Fruit fly (Drosophila melanogaster) whole organism, prepupa: ENCODE results near the gene CG12010.

Experiments
- CG10669 ChIP-seq: fragments of 200-800 bp; sonication (Bioruptor generic); optimal IDR thresholded peaks from 3 replicates; lab custom pipeline; 2018; ENCODE audit warnings: missing biosample characterization, mild to moderate bottlenecking, missing genetic modification characterization, moderate library complexity
- CG11294 ChIP-seq: fragments of 200-800 bp; sonication (Bioruptor generic); IDR thresholded peaks from 2 replicates; pipeline ENCODE4 v1.3.6; 2022; ENCODE audit warnings: missing biosample characterization, missing genetic modification characterization
- CG11762 ChIP-seq: fragments of 200-800 bp; sonication (Bioruptor generic); optimal IDR thresholded peaks from 3 replicates; lab custom pipeline; 2016; ENCODE audit warnings: missing biosample characterization, missing genetic modification characterization; ENCODE audit not compliant: insufficient read depth
- CG15336 ChIP-seq: fragments of 200-800 bp; sonication (Bioruptor generic); IDR thresholded peaks from 2 replicates; pipeline ENCODE4 v1.3.6; 2022; ENCODE audit warnings: missing biosample characterization, missing genetic modification characterization
- CG1621 ChIP-seq: fragments of 200-800 bp; sonication (Bioruptor generic); optimal IDR thresholded peaks from 3 replicates; lab custom pipeline; 2018; ENCODE audit warnings: missing biosample characterization, mild to moderate bottlenecking, missing genetic modification characterization
- CG16779 ChIP-seq: fragments of 200-800 bp; sonication (Bioruptor generic); optimal IDR thresholded peaks from 3 replicates; lab custom pipeline; 2017; ENCODE audit warnings: missing biosample characterization, mild to moderate bottlenecking, missing genetic modification characterization
- CG3032 ChIP-seq: fragments of 200-800 bp; optimal IDR thresholded peaks from 2 replicates; lab custom pipeline; 2019; ENCODE audit warnings: missing biosample characterization, mild to moderate bottlenecking, missing genetic modification characterization, moderate library complexity
- CG32006 ChIP-seq: fragments of 200-800 bp; sonication (Bioruptor generic); optimal IDR thresholded peaks from 3 replicates; lab custom pipeline; 2017; ENCODE audit warnings: missing biosample characterization, mild to moderate bottlenecking, missing genetic modification characterization
- CG3919 ChIP-seq: fragments of 200-800 bp; sonication (Bioruptor generic); optimal IDR thresholded peaks from 3 replicates; lab custom pipeline; 2016; ENCODE audit warnings: missing biosample characterization, missing genetic modification characterization
- CG4318 ChIP-seq: fragments of 200-800 bp; sonication (Bioruptor generic); optimal IDR thresholded peaks from 3 replicates; lab custom pipeline; 2017; ENCODE audit warnings: missing biosample characterization, mild to moderate bottlenecking, missing genetic modification characterization
- CG6163 ChIP-seq: fragments of 200-800 bp; sonication (Bioruptor generic); IDR thresholded peaks from 3 replicates; pipeline ENCODE4 v1.3.6; 2022; ENCODE audit warnings: missing biosample characterization, missing genetic modification characterization
- CG6276 ChIP-seq: fragments of 200-800 bp; sonication (Bioruptor generic); optimal IDR thresholded peaks from 2 replicates; lab custom pipeline; 2017; ENCODE audit warnings: missing biosample characterization, mild to moderate bottlenecking, missing genetic modification characterization
- CG6792 ChIP-seq: fragments of 200-800 bp; sonication (Bioruptor generic); optimal IDR thresholded peaks from 3 replicates; lab custom pipeline; 2016; ENCODE audit warnings: missing biosample characterization, missing genetic modification characterization
- CG7368 ChIP-seq: fragments of 200-800 bp; sonication (Bioruptor generic); optimal IDR thresholded peaks from 3 replicates; lab custom pipeline; 2016; ENCODE audit warnings: missing biosample characterization, missing genetic modification characterization
- CG8119 ChIP-seq: fragments of 200-800 bp; sonication (Bioruptor generic); IDR thresholded peaks from 3 replicates; pipeline ENCODE4 v1.3.6; 2022; ENCODE audit warnings: missing biosample characterization, missing genetic modification characterization
- CG8632 ChIP-seq: fragments of 200-800 bp; sonication (Bioruptor generic); optimal IDR thresholded peaks from 3 replicates; lab custom pipeline; 2016; ENCODE audit warnings: missing biosample characterization, missing genetic modification characterization
- CG9139 ChIP-seq: fragments of 200-800 bp; sonication (Bioruptor generic); optimal IDR thresholded peaks from 3 replicates; lab custom pipeline; 2017; ENCODE audit warnings: missing biosample characterization, mild to moderate bottlenecking, missing genetic modification characterization
- Eip93F ChIP-seq: fragments of 200-800 bp; sonication (Bioruptor generic); optimal IDR thresholded peaks from 2 replicates; lab custom pipeline; 2016; ENCODE audit warnings: missing biosample characterization, mild to moderate bottlenecking, missing genetic modification characterization
- Gug ChIP-seq: fragments of 200-800 bp; sonication (Bioruptor generic); IDR thresholded peaks from 2 replicates; pipeline ENCODE4 v1.3.6; 2022; ENCODE audit warnings: missing biosample characterization, missing genetic modification characterization
- Hr39 ChIP-seq: fragments of 200-800 bp; sonication (Bioruptor generic); optimal IDR thresholded peaks from 2 replicates; lab custom pipeline; 2016; ENCODE audit warnings: missing biosample characterization, missing genetic modification characterization
- Hr4 ChIP-seq: fragments of 200-800 bp; sonication (Bioruptor generic); optimal IDR thresholded peaks from 3 replicates; lab custom pipeline; 2016; ENCODE audit warnings: missing biosample characterization, missing genetic modification characterization
- Lpt ChIP-seq: fragments of 200-800 bp; sonication (Bioruptor generic); optimal IDR thresholded peaks from 3 replicates; lab custom pipeline; 2016; ENCODE audit warnings: missing biosample characterization, missing genetic modification characterization
- OdsH ChIP-seq: fragments of 200-800 bp; sonication (Bioruptor generic); optimal IDR thresholded peaks from 3 replicates; lab custom pipeline; 2016; ENCODE audit warnings: missing biosample characterization, missing genetic modification characterization
- Smox ChIP-seq: fragments of 200-800 bp; sonication (Bioruptor generic); optimal IDR thresholded peaks from 3 replicates; lab custom pipeline; 2016; ENCODE audit warnings: missing biosample characterization, missing genetic modification characterization
- Sox14 ChIP-seq: fragments of 200-800 bp; sonication (Bioruptor generic); optimal IDR thresholded peaks from 3 replicates; lab custom pipeline; 2016; ENCODE audit warnings: missing biosample characterization, missing genetic modification characterization
- Sox15 ChIP-seq: fragments of 200-800 bp; sonication (Bioruptor generic); optimal IDR thresholded peaks from 3 replicates; lab custom pipeline; 2016; ENCODE audit warnings: missing biosample characterization, missing genetic modification characterization
- achi ChIP-seq: fragments of 200-800 bp; sonication (Bioruptor generic); optimal IDR thresholded peaks from 3 replicates; lab custom pipeline; 2016; ENCODE audit warnings: missing biosample characterization, missing genetic modification characterization
- acj6 ChIP-seq: fragments of 200-800 bp; sonication (Bioruptor generic); optimal IDR thresholded peaks from 3 replicates; lab custom pipeline; 2016; ENCODE audit warnings: missing biosample characterization, missing genetic modification characterization
- cyc ChIP-seq: fragments of 200-800 bp; sonication (Bioruptor generic); optimal IDR thresholded peaks from 3 replicates; lab custom pipeline; 2016; ENCODE audit warnings: missing biosample characterization, missing genetic modification characterization
- dsx ChIP-seq: fragments of 200-800 bp; optimal IDR thresholded peaks from 3 replicates; lab custom pipeline; 2019; ENCODE audit warnings: missing biosample characterization, mild to moderate bottlenecking, missing genetic modification characterization, moderate library complexity; ENCODE audit not compliant: poor library complexity, severe bottlenecking
- eg ChIP-seq: fragments of 200-800 bp; sonication (Bioruptor generic); IDR thresholded peaks from 3 replicates; pipeline ENCODE4 v1.3.6; 2022; ENCODE audit warnings: missing biosample characterization, missing genetic modification characterization
- esn ChIP-seq: fragments of 200-800 bp; sonication (Bioruptor generic); optimal IDR thresholded peaks from 2 replicates; lab custom pipeline; 2016; ENCODE audit warnings: missing biosample characterization, mild to moderate bottlenecking, missing genetic modification characterization, moderate library complexity
- fkh ChIP-seq: fragments of 200-800 bp; sonication (Bioruptor generic); optimal IDR thresholded peaks from 3 replicates; lab custom pipeline; 2017; ENCODE audit warnings: missing biosample characterization, mild to moderate bottlenecking, missing genetic modification characterization, moderate library complexity
- lz ChIP-seq: fragments of 200-800 bp; sonication (Bioruptor generic); optimal IDR thresholded peaks from 3 replicates; lab custom pipeline; 2016; ENCODE audit warnings: missing biosample characterization, missing genetic modification characterization
- pdm3 ChIP-seq: fragments of 200-800 bp; sonication (Bioruptor generic); optimal IDR thresholded peaks from 3 replicates; lab custom pipeline; 2016; ENCODE audit warnings: missing biosample characterization, missing genetic modification characterization
- salr ChIP-seq, 2 experiments: fragments of 200-800 bp; sonication (Bioruptor generic); optimal IDR thresholded peaks; 3 replicates each; lab custom pipeline; 2016 to 2018; ENCODE audit warnings: missing biosample characterization in 2 of 2, missing genetic modification characterization in 2 of 2, mild to moderate bottlenecking in 1 of 2
- spab ChIP-seq: fragments of 200-800 bp; sonication (Bioruptor generic); optimal IDR thresholded peaks from 2 replicates; lab custom pipeline; 2017; ENCODE audit warnings: missing biosample characterization, mild to moderate bottlenecking, missing genetic modification characterization, missing genetic modification reagents
- ss ChIP-seq, 2 experiments: fragments of 200-800 bp; sonication (Bioruptor generic); optimal IDR thresholded peaks; 2 replicates in 1 of 2; 3 replicates in 1 of 2; lab custom pipeline; 2017 to 2018; ENCODE audit warnings: mild to moderate bottlenecking in 2 of 2, missing biosample characterization in 2 of 2, missing genetic modification characterization in 2 of 2, moderate library complexity in 1 of 2
- svp ChIP-seq: fragments of 200-800 bp; sonication (Bioruptor generic); peaks from one replicate; lab custom pipeline; 2016; ENCODE audit warnings: missing biosample characterization, missing genetic modification characterization
- topi ChIP-seq: fragments of 200-800 bp; sonication (Bioruptor generic); optimal IDR thresholded peaks from 3 replicates; lab custom pipeline; 2016; ENCODE audit warnings: missing biosample characterization, missing genetic modification characterization
- vri ChIP-seq: fragments of 200-800 bp; sonication (Bioruptor generic); optimal IDR thresholded peaks from 3 replicates; lab custom pipeline; 2016; ENCODE audit warnings: missing biosample characterization, mild to moderate bottlenecking, missing genetic modification characterization

Gene CG12010

DNA sequence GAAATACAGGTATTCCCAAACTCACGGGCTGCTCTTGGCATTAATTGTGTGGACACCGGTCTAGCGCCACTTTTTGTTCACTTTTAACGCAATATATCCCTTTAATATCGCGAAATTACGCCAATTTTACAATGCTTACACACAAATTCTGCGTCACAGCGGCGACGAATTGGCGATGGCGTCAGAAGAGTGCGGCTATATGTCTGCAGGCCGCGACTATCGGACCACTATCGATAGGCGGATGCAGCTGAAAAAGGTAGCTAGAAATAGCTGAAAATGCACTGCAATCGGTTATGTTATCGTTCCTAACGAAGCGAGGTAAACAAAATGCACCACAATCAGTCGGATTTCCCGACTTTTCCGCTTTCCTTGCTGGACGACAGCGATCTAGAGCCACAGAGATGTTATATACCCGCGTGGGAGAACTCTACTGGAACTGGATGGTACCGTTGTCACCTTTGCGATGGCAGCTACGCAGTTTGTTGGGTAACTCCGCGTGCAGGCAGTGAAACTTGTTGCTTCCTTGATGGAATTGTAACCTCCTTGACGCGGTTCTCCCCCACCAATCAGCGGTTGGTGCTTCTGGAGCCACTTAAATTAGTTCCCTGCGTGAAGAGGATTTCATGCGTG is at the start of gene CG12010, which contains the start of gene Ythdc1:
TSS of gene CG12010 (plus strand) at position 289 of the 630 bp plus-strand sequence.
TSS of gene Ythdc1 (minus strand) at position 177 of the 630 bp plus-strand sequence.
- TF ChIP-seq CG6163 (GFP tag; lab: Robert Waterston, UW) (no peak; the same call in 2 of the 3 replicates), Gug (GFP tag; lab: Robert Waterston, UW) (no peak), svp (peak; percentile 52), CG1621 (tag; lab: Kevin White, UChicago) (no peak), Sox14 (GFP tag; lab: Kevin White, UChicago) (no peak), CG4318 (GFP tag; lab: Kevin White, UChicago) (no peak), spab (no peak), dsx (GFP tag; lab: Kevin White, UChicago) (no peak), lz (GFP tag; lab: Kevin White, UChicago) (no peak), CG7368 (no peak), fkh (GFP tag; lab: Kevin White, UChicago) (peak; percentile 83), CG8632 (GFP tag; lab: Kevin White, UChicago) (no peak), pdm3 (no peak), CG3032 (tag; lab: Kevin White, UChicago) (peak; percentile 20), CG6276 (GFP tag; lab: Kevin White, UChicago) (no peak)

DNA sequence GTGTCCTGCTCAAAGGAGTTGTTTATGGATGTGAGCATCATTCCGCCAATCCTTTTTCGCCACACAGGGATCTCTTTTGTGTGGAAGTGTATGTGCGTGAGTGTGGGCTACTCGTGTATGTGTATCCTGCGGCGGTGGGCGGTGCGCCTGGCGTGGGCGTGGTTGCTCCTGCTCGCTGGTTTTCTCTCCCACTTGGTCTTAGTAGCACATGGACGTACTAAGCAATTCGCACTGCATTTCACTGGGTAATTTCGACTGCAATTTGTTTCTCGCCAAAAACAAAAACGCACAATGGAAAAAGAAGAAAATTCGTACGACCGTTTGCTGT is 48.5 kb upstream of the CG12010 start:
- no peak for TF ChIP-seq CG11294
- no peak for TF ChIP-seq salr (GFP tag; optimal IDR thresholded peaks at IDR 0.05; lab: Kevin White, UChicago)
- no peak for TF ChIP-seq achi (GFP tag; lab: Kevin White, UChicago)
- no peak for TF ChIP-seq vri
- TF ChIP-seq CG6792 (GFP tag; lab: Kevin White, UChicago), result no peak
- no peak for TF ChIP-seq CG6163 (GFP tag; lab: Robert Waterston, UW)
- no peak for TF ChIP-seq ss (GFP tag; optimal IDR thresholded peaks at IDR 0.05; lab: Kevin White, UChicago)
- TF ChIP-seq Hr39 (GFP tag; lab: Kevin White, UChicago), result no peak
- TF ChIP-seq CG15336 (GFP tag; lab: Robert Waterston, UW), result no peak
- TF ChIP-seq CG4318 (GFP tag; lab: Kevin White, UChicago), result no peak
- no peak for TF ChIP-seq OdsH (GFP tag; lab: Kevin White, UChicago)
- TF ChIP-seq CG11762 (GFP tag; lab: Kevin White, UChicago), result no peak
- TF ChIP-seq, all 60 proteins: peak for 0

DNA sequence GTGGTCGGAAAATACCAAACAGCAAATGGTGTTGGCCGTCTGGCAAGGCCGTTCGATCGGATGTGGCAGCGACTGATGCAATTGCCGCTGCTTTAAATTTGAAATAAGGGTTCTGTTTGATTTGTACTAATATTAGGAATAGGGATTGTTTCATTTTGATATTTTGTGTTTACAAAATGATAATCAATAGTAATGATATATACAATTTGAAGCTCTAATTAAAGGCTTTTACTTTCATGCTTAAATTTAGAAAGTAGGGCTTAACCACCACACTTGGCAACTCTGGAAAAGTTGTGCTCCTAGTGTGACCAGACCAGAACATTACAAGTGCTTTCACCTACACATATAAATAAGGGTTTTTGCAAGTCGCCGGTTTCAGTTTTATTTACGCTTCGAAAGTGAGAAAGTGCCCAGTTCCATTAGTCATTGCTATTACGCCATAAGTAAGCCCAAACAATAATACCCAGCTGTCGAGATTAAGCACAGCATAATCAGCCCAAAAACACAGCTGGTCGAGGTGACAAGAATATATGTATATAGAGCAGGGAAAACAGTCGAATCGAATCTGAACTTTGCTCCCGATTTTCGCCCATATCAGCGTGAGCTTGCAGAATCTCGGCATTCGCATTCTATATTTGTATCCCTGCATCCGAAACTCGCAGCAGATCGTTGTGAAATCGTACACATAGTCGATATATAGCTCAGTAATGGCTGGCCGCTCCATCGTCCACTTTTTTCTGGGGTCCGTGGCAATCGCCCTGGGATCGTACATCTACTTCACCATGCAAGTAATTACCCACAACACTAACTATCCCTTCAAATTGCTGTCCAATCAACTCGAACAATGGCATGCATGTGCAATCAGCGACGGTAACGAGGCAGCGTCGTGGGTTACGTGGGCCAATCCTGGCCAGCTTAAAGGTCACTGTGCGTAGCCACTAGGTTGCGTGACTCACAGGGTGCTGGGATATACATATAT is 47.9 kb upstream of the CG12010 start, which contains the start of gene Gtpx:
TSS of gene Gtpx (plus strand) at position 341 of the 979 bp plus-strand sequence.
- TF ChIP-seq CG11762 (GFP tag; lab: Kevin White, UChicago), result no peak
- TF ChIP-seq CG15336 (GFP tag; lab: Robert Waterston, UW), result no peak; the same call in 1 of the 2 replicates
- 0 out of 3 replicates have a peak, but pooled peaks have one; percentile 40 for TF ChIP-seq eg
- TF ChIP-seq vri, result peak; percentile 98
- TF ChIP-seq Sox15, result peak; percentile 42
- TF ChIP-seq CG8119 (GFP tag; lab: Robert Waterston, UW), result peak; percentile 40; the same call in 1 of the 3 replicates
- no peak for TF ChIP-seq CG32006
- TF ChIP-seq CG7368, result peak; percentile 14
- TF ChIP-seq dsx (GFP tag; lab: Kevin White, UChicago), result no peak
- TF ChIP-seq topi (GFP tag; lab: Kevin White, UChicago), result peak; percentile 15
- peak; percentile 74 to 77 for TF ChIP-seq ss (GFP tag; optimal IDR thresholded peaks at IDR 0.05; lab: Kevin White, UChicago)
- peak; percentile 39 for TF ChIP-seq Eip93F (GFP tag; lab: Kevin White, UChicago)
- TF ChIP-seq cyc, result peak; percentile 40
- TF ChIP-seq acj6 (GFP tag; lab: Kevin White, UChicago), result no peak
- TF ChIP-seq lz (GFP tag; lab: Kevin White, UChicago), result peak; percentile 63
- TF ChIP-seq spab, result peak; percentile 57
- TF ChIP-seq Smox (GFP tag; lab: Kevin White, UChicago), result no peak
- TF ChIP-seq CG16779 (tag; lab: Kevin White, UChicago), result peak; percentile 54
- TF ChIP-seq esn (GFP tag; lab: Kevin White, UChicago), result peak; percentile 62
- peak; percentile 71 for TF ChIP-seq CG6276 (GFP tag; lab: Kevin White, UChicago)
- peak; percentile 46 for TF ChIP-seq CG3919 (GFP tag; lab: Kevin White, UChicago)
- no peak for TF ChIP-seq Lpt
- TF ChIP-seq CG10669 (GFP tag; lab: Kevin White, UChicago), result peak; percentile 18
- peak; percentile 14 for TF ChIP-seq achi (GFP tag; lab: Kevin White, UChicago)
- TF ChIP-seq Hr4 (GFP tag; lab: Kevin White, UChicago), result no peak
- peak; percentile 49 for TF ChIP-seq CG9139 (GFP tag; lab: Kevin White, UChicago)
- peak; percentile 31 for TF ChIP-seq CG3032 (tag; lab: Kevin White, UChicago)
- 0 out of 3 replicates have a peak, but pooled peaks have one; percentile 42 for TF ChIP-seq CG6163 (GFP tag; lab: Robert Waterston, UW)
- TF ChIP-seq salr (GFP tag; optimal IDR thresholded peaks at IDR 0.05; lab: Kevin White, UChicago), result no peak
- TF ChIP-seq CG8632 (GFP tag; lab: Kevin White, UChicago), result peak; percentile 22
